Worm (Caenorhabditis elegans) whole organism, dauer: ENCODE measurements around the gene Y51A2A.16.

Source experiments
- unc-62 ChIP-seq: sonication (generic microtip); optimal IDR thresholded peaks from 2 replicates; lab custom pipeline; 2017; ENCODE audit warnings: missing biosample characterization, missing genetic modification reagents, missing genetic modification characterization

Gene Y51A2A.16

DNA sequence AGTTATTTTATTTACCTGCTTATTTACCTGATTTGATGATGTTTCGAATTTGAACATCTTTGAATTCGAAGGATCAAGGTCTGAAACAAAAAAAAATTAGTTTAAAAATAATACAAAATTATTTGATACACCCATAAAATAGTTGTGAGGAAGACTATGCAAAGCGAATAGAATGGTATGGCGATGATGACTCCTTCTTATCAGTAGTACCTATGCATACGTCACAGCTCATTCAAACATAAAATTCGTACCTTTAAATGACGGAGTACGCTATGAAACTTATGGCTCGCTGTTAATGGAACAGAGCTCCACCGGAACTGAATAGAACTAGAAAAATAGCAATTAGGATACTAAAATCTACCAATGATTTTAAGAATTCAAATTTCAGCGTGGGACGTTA, 28.4 kb downstream of the Y51A2A.16 start, which contains the start of gene R10E8.1:
TSS of gene R10E8.1 (minus strand) at position 178 of the 400 bp plus-strand sequence.
- no peak for TF ChIP-seq unc-62

DNA sequence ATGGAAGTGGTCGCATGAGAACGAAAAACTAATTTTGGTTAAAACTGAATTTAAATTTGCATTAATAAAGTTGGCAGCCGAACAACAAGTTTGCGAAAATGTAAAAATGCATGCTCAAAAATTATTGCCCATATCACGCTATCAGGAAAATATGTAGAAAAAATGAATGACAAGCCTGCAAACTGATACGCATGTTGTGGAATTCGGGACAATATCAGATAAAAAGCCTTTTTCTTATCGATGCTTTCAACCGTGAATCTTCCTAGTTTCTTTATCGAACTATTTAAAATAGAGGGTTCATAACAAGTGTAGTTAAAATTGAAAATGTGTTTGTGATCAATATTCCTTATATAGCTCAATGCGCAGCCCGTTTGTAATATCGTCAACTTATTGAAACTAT, 34.6 kb downstream of the Y51A2A.16 start:
- no peak for TF ChIP-seq unc-62

DNA sequence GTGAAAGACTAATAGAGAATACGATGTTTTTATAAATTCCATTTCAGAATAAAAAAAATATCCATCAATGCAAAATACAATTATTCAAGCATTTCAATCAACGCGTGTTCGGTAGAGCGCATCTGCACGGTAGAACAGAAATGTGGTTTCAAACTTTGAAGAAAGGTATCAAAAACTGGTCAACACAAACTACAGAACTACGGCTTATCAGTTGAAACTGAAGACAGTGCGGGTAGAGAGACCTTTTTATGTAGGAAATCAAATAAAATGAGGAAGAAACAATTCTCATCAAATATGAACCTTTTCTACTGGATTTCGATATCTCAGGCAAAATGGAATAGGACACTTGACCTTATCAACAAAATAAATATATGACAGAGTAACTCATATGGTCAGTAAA, 36.3 kb downstream of the Y51A2A.16 start:
- no peak for TF ChIP-seq unc-62

DNA sequence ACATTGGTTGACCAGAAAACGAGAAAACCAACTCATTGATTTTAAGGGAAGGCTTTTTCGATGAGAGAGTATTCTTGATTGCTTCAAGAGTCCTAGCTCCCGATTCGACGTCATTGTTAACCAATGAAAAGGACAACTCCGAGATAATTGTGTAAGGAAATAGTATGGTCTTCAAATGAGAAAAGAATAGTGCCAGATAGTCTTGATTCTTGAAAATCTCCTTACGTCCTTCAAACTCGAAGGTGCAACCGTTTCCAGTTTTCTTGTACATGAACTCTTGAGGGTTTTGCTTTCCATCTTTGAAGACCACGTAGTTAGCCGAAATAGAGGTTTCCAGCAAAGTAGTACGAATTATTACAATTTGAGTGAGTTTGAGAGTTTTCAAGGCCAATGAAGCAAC, 37.5 kb downstream of the Y51A2A.16 start:
- TF ChIP-seq unc-62 = no peak

DNA sequence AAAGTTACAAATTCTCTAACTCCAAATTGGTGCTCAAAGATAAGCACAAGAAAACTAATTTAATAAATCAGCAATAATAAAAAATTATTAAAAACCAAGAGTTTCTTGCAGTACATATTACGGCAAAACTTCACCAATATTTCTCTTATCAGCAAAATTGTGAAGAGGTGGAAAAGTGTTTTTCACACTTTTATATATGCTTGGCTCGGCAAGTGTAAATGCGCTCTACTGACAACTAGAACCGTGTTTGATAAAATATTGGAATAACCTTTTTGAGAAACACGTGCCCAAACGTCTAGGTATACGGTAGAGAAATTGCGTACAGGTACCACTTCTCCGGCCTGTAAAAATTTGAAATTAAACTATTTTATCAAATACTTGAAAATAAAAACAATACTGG, 39.4 kb downstream of the Y51A2A.16 start, which contains the start of gene R10E8.8:
TSS of gene R10E8.8 (minus strand) at position 343 of the 400 bp plus-strand sequence.
- TF ChIP-seq unc-62 = no peak

DNA sequence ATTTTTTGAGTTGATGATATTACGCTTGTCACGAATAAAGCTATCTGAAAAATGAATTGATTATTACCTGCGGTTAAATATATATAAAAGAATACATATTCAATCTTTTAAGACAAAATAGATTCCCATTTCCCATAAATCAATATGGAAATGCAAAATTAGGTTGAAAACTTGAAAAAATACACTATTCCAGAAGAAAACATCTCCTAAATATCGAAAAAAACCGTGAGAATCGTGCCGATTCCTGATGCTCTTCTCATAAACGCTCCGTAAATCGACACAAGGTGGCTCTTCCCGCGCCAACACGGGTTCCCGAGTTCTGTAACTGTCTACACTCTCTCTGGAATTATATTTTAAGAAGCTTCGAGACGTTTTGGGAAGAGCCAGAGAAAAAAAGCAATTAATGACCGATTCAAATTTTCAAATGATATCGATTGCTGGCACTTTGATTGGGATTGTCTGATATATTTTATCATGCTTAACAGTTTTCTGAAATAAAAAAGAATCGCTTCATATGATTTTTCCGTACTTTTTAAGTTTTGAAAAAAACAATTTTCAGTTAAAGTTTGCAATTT, 43.9 kb downstream of the Y51A2A.16 start, which contains the start of gene R10E8.3:
TSS of gene R10E8.3 (minus strand) at position 51 of the 575 bp plus-strand sequence.
- no peak for TF ChIP-seq unc-62

DNA sequence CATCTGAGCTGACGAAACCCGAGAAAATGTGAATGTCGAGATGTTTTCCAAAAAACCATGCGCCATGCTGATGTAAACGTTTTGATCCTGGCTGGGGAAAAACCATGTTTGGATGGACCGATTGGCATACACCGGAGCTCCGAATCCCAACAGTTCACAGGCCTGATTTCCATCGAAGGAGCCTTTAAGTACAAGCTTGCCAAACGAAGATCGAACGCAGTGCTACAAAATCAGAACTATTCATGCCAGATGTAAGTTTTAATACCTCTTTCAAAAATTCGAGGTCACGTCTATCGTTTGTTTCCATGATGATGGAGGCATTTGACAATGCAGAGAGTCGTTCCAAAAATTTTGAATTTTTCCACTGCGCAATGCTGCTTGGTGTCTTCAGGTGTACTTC, 44.9 kb downstream of the Y51A2A.16 start:
- no peak for TF ChIP-seq unc-62
